Worm (Caenorhabditis elegans) whole organism, L4/young adult: ENCODE data around the gene C36A4.11.

Experiments used
- W03F9.2 ChIP-seq: fragments of 150-350 bp; optimal IDR thresholded peaks from 2 replicates; lab custom pipeline; 2014; ENCODE audit warnings: missing biosample characterization, missing genetic modification characterization
- dao-5 ChIP-seq: sonication (generic microtip); optimal IDR thresholded peaks from 2 replicates; lab custom pipeline; 2016; ENCODE audit warnings: missing genotype, missing genetic modification characterization, moderate library complexity, missing compliant biosample characterization
- him-1 ChIP-seq: sonication (generic microtip); optimal IDR thresholded peaks from 2 replicates; lab custom pipeline; 2016; ENCODE audit warnings: missing genotype, missing genetic modification reagents, missing genetic modification characterization, missing compliant biosample characterization

- TF ChIP-seq him-1 (tag; lab: Kevin White, UChicago) (no peak), dao-5 (no peak), W03F9.2 (tag; lab: Kevin White, UChicago) (no peak)
Observed at ce11 chrIII:3807590-3807989, 32.8 kb upstream of the C36A4.11 start.
